Fruit fly (Drosophila melanogaster): Measurements from ENCODE around the gene CG33509.
A peak's percentile ranks its signal among the peaks of the same experiment; 100 is the strongest.

Gene CG33509

dm6 chr2L:21104326-21104725 is 18.0 kb upstream of the CG33509 start, which contains the start of the genes CG46307 and Nhe2:
Gene CG46307, plus strand, starts transcription at chr2L:21104568.
Gene Nhe2, plus strand, starts transcription at chr2L:21104568.
- peak; percentile 5 for TF ChIP-seq scrt (GFP tag; optimal IDR thresholded peaks at IDR 0.05)
- TF ChIP-seq CG11695 (GFP tag; IDR thresholded peaks at IDR 0.05), result no peak
- 0 out of 3 replicates have a peak, but pooled peaks have one; percentile 51 for TF ChIP-seq CG34422 (GFP tag; IDR thresholded peaks at IDR 0.05)
- peak; percentile 68 for TF ChIP-seq CG2199 (GFP tag; IDR thresholded peaks at IDR 0.05)
- TF ChIP-seq pan (optimal IDR thresholded peaks at IDR 0.05), result no peak
- TF ChIP-seq pan (GFP tag; optimal IDR thresholded peaks at IDR 0.05 in 1 of 2, IDR thresholded peaks at IDR 0.05 in 1 of 2), result peak in 1 of 2 experiments; percentile 15
- no peak for TF ChIP-seq mam (GFP tag; optimal IDR thresholded peaks at IDR 0.05)
- TF ChIP-seq CG10654 (GFP tag; optimal IDR thresholded peaks at IDR 0.05), result no peak
- TF ChIP-seq jing (GFP tag; optimal IDR thresholded peaks at IDR 0.05), result no peak
- TF ChIP-seq CG14050 (GFP tag; IDR thresholded peaks at IDR 0.05), result no peak
- TF ChIP-seq Antp (GFP tag; optimal IDR thresholded peaks at IDR 0.05), result peak; percentile 11
- TF ChIP-seq gce (GFP tag; IDR thresholded peaks at IDR 0.05), result no peak
- TF ChIP-seq Stat92E (GFP tag; optimal IDR thresholded peaks at IDR 0.05), result peak in 1 of 3 experiments; percentile 22
- TF ChIP-seq CG18011 (GFP tag; optimal IDR thresholded peaks at IDR 0.05), result no peak
- TF ChIP-seq Sry-β (GFP tag; optimal IDR thresholded peaks at IDR 0.05), result no peak
- TF ChIP-seq MBD-R2 (GFP tag; IDR thresholded peaks at IDR 0.05), result no peak
- TF ChIP-seq Meics (GFP tag; optimal IDR thresholded peaks at IDR 0.05), result peak; percentile 1
- no peak for TF ChIP-seq ase (GFP tag; IDR thresholded peaks at IDR 0.05)
- TF ChIP-seq CG6813 (GFP tag; optimal IDR thresholded peaks at IDR 0.05), result no peak
- TF ChIP-seq HLH54F (GFP tag; optimal IDR thresholded peaks at IDR 0.05), result no peak
- no peak for TF ChIP-seq gcm2 (GFP tag; optimal IDR thresholded peaks at IDR 0.05)
- no peak for TF ChIP-seq CG1647 (GFP tag; optimal IDR thresholded peaks at IDR 0.05)
- no peak for TF ChIP-seq nmo (GFP tag; optimal IDR thresholded peaks at IDR 0.05)
- TF ChIP-seq Mes4 (GFP tag; optimal IDR thresholded peaks at IDR 0.05), result no peak
- no peak for TF ChIP-seq CG7786 (GFP tag; optimal IDR thresholded peaks at IDR 0.05)
- TF ChIP-seq Ets65A (GFP tag), result peak; percentile 78
- no peak for TF ChIP-seq CG3407 (GFP tag; optimal IDR thresholded peaks at IDR 0.05)
- no peak for TF ChIP-seq Mrtf (GFP tag; IDR thresholded peaks at IDR 0.05)
- TF ChIP-seq Scr (GFP tag; IDR thresholded peaks at IDR 0.05; ENCODE audit: partially characterized antibody), result peak; percentile 25; the same call in 1 of the 2 replicates
- peak; percentile 52 for TF ChIP-seq trem (tag; optimal IDR thresholded peaks at IDR 0.05)
- TF ChIP-seq ci (GFP tag; IDR thresholded peaks at IDR 0.05), result peak; percentile 60; the same call in 1 of the 3 replicates
- TF ChIP-seq CG6272 (GFP tag; IDR thresholded peaks at IDR 0.05), result no peak
- TF ChIP-seq schlank (tag; optimal IDR thresholded peaks at IDR 0.05), result no peak
- no peak for TF ChIP-seq pita (GFP tag; optimal IDR thresholded peaks at IDR 0.05)
- TF ChIP-seq Dfd (GFP tag; optimal IDR thresholded peaks at IDR 0.05), result no peak
- peak in 1 of 2 experiments; percentile 16 for TF ChIP-seq bsh (GFP tag; optimal IDR thresholded peaks at IDR 0.05)
- TF ChIP-seq Camta (GFP tag; optimal IDR thresholded peaks at IDR 0.05), result no peak
- peak; percentile 11 for TF ChIP-seq CG8924 (tag; optimal IDR thresholded peaks at IDR 0.05)
- no peak for TF ChIP-seq tio (GFP tag; optimal IDR thresholded peaks at IDR 0.05)
- TF ChIP-seq ind (GFP tag; optimal IDR thresholded peaks at IDR 0.05), result no peak
- TF ChIP-seq CG17359 (tag; optimal IDR thresholded peaks at IDR 0.05), result no peak
- peak; percentile 90 for TF ChIP-seq zf30C (GFP tag; optimal IDR thresholded peaks at IDR 0.05)
- TF ChIP-seq Bgb (GFP tag; IDR thresholded peaks at IDR 0.05; ENCODE audit: partially characterized antibody), result peak; percentile 31; the same call in 1 of the 2 replicates
- TF ChIP-seq org-1 (GFP tag; optimal IDR thresholded peaks at IDR 0.05), result no peak
- no peak for TF ChIP-seq Bdp1 (GFP tag; optimal IDR thresholded peaks at IDR 0.05)
- TF ChIP-seq CG2875 (GFP tag; optimal IDR thresholded peaks at IDR 0.05), result no peak
- 0 out of 2 replicates have a peak, but pooled peaks have one; percentile 57 for TF ChIP-seq Dref (GFP tag; IDR thresholded peaks at IDR 0.05)
- no peak for TF ChIP-seq HmgZ (tag; optimal IDR thresholded peaks at IDR 0.05)
- TF ChIP-seq Nf-YC (tag; optimal IDR thresholded peaks at IDR 0.05), result no peak
- peak; percentile 20; the same call in 1 of the 3 replicates for TF ChIP-seq CG17361 (GFP tag; IDR thresholded peaks at IDR 0.05)
- no peak for TF ChIP-seq vfl (GFP tag; optimal IDR thresholded peaks at IDR 0.05)
- TF ChIP-seq sens (GFP tag), result peak; percentile 78
